Fruit fly (Drosophila melanogaster) whole organism, embryonic: ENCODE results near the gene CG34290.

Experiments
- psq ChIP-seq: fragments of 200-800 bp; sonication (Bioruptor generic); optimal IDR thresholded peaks from 2 replicates; lab custom pipeline; 2017; ENCODE audit warnings: missing biosample characterization, missing genetic modification characterization
- sc ChIP-seq, 3 experiments: fragments of >200 bp in 2 of 3; fragments of 200-800 bp in 1 of 3; sonication (Bioruptor generic) in 1 of 3; optimal IDR thresholded peaks; 2 replicates in 2 of 3; 3 replicates in 1 of 3; lab custom pipeline; 2017; ENCODE audit warnings: mild to moderate bottlenecking in 1 of 3, missing biosample characterization in 1 of 3, missing genetic modification characterization in 1 of 3, missing genetic modification reagents in 1 of 3

DNA sequence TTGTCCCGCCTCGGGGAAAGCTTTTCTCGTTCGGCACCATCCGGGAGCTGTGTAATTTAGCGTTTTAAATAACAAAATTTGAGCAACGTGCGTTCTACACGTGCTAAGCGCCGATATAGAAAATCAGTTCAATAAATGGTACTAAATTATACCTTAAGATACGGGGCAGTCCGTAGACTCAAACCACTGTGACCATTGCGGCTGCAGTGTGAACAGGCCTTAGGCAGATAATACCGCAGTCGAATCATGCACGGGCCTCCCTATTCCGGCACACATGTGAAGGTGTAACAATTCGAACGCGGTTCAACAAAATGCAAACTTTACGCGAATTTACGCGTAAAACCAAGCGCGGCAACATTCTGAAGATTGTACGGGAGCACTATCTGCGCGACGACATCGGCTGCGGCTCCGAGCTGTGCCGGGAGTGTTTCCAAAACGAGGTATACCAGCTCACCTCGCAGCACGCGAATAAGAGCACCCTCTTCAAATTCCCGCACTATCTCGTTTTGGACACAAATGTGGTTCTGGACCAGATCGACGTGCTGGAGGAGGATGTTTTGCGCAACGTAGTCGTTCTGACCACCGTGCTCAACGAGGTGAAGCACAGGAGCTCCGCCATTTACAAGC, 43.7 kb upstream of the CG34290 start, which contains the start of the genes Rrp5 and Dis3:
- no peak for TF ChIP-seq psq
- TF ChIP-seq sc (optimal IDR thresholded peaks at IDR 0.05; lab: Kevin White, UChicago): no peak
- no peak for TF ChIP-seq sc (GFP tag; optimal IDR thresholded peaks at IDR 0.05; lab: Kevin White, UChicago)
